Fruit fly (Drosophila melanogaster) whole organism, embryonic: ENCODE data around the gene Chchd3.

ENCODE experiments used
- Aef1 ChIP-seq: fragments of 200-800 bp; sonication (Bioruptor generic); IDR thresholded peaks from 3 replicates; pipeline ENCODE4 v1.3.6; 2022; ENCODE audit warnings: missing biosample characterization, missing genetic modification characterization
- B-H1 ChIP-seq: fragments of 200-800 bp; sonication (Bioruptor generic); IDR thresholded peaks from 3 replicates; pipeline ENCODE4 v1.3.6; 2022; ENCODE audit warnings: missing biosample characterization, missing genetic modification characterization
- C15 ChIP-seq: fragments of 200-800 bp; sonication (Bioruptor generic); IDR thresholded peaks from 3 replicates; pipeline ENCODE4 v1.3.6; 2022; ENCODE audit warnings: missing biosample characterization, missing genetic modification characterization
- CG11085 ChIP-seq: fragments of 200-800 bp; sonication (Bioruptor generic); IDR thresholded peaks from 2 replicates; pipeline ENCODE4 v1.3.6; 2022; ENCODE audit warnings: missing biosample characterization, missing genetic modification characterization
- CG14965 ChIP-seq: fragments of 200-800 bp; sonication (Bioruptor generic); optimal IDR thresholded peaks from 2 replicates; lab custom pipeline; 2016; ENCODE audit warnings: missing biosample characterization, missing genetic modification characterization, borderline replicate concordance
- CG1602 ChIP-seq: fragments of 200-800 bp; sonication (Bioruptor generic); optimal IDR thresholded peaks from 3 replicates; lab custom pipeline; 2016; ENCODE audit warnings: missing biosample characterization, missing genetic modification characterization
- CG17186 ChIP-seq: fragments of 200-800 bp; sonication (Bioruptor generic); optimal IDR thresholded peaks from 3 replicates; lab custom pipeline; 2017; ENCODE audit warnings: missing biosample characterization, missing genetic modification reagents, missing genetic modification characterization
- CG1792 ChIP-seq: fragments of 200-800 bp; sonication (Bioruptor generic); optimal IDR thresholded peaks from 2 replicates; lab custom pipeline; 2016; ENCODE audit warnings: missing biosample characterization, missing genetic modification characterization
- CG1832 ChIP-seq: fragments of 200-800 bp; sonication (Bioruptor generic); optimal IDR thresholded peaks from 2 replicates; lab custom pipeline; 2017; ENCODE audit warnings: missing biosample characterization, mild to moderate bottlenecking, missing genetic modification characterization, inconsistent platforms
- CG2678 ChIP-seq: fragments of 200-800 bp; sonication (Bioruptor generic); optimal IDR thresholded peaks from 3 replicates; lab custom pipeline; 2019; ENCODE audit warnings: missing biosample characterization, mild to moderate bottlenecking, missing genetic modification characterization, moderate library complexity
- CG30020 ChIP-seq: fragments of 200-800 bp; optimal IDR thresholded peaks from 2 replicates; lab custom pipeline; 2019; ENCODE audit warnings: missing biosample characterization, mild to moderate bottlenecking, missing genetic modification characterization, moderate library complexity
- CG32532 ChIP-seq: fragments of 200-800 bp; sonication (Bioruptor generic); IDR thresholded peaks from 2 replicates; pipeline ENCODE4 v1.3.6; 2022; ENCODE audit warnings: missing biosample characterization, missing genetic modification characterization
- CG32767 ChIP-seq: fragments of 200-800 bp; sonication (Bioruptor generic); IDR thresholded peaks from 2 replicates; pipeline ENCODE4 v1.3.6; 2022; ENCODE audit warnings: missing biosample characterization, missing genetic modification characterization
- CG34224 ChIP-seq: fragments of 200-800 bp; sonication (Bioruptor generic); IDR thresholded peaks from 3 replicates; pipeline ENCODE4 v1.3.6; 2022; ENCODE audit warnings: missing biosample characterization, missing genetic modification characterization; ENCODE audit not compliant: partially characterized antibody
- CG3838 ChIP-seq: fragments of 200-800 bp; sonication (Bioruptor generic); optimal IDR thresholded peaks from 3 replicates; lab custom pipeline; 2016; ENCODE audit warnings: missing biosample characterization, missing genetic modification characterization
- CG4282 ChIP-seq: fragments of 200-800 bp; sonication (Bioruptor generic); optimal IDR thresholded peaks from 2 replicates; lab custom pipeline; 2016; ENCODE audit warnings: missing biosample characterization, missing genetic modification characterization
- CG5953 ChIP-seq: fragments of 200-800 bp; sonication (Bioruptor generic); IDR thresholded peaks from 2 replicates; pipeline ENCODE4 v1.3.6; 2022; ENCODE audit warnings: missing biosample characterization, missing genetic modification characterization
- CG7271 ChIP-seq: fragments of 200-800 bp; sonication (Bioruptor generic); optimal IDR thresholded peaks from 2 replicates; lab custom pipeline; 2018; ENCODE audit warnings: missing biosample characterization, mild to moderate bottlenecking, missing genetic modification characterization, moderate library complexity
- CG8388 ChIP-seq: fragments of 200-800 bp; sonication (Bioruptor generic); optimal IDR thresholded peaks from 2 replicates; lab custom pipeline; 2019; ENCODE audit warnings: missing biosample characterization, mild to moderate bottlenecking, missing genetic modification characterization, moderate library complexity
- CG8944 ChIP-seq: fragments of 200-800 bp; sonication (Bioruptor generic); optimal IDR thresholded peaks from 3 replicates; lab custom pipeline; 2016; ENCODE audit warnings: missing biosample characterization, missing genetic modification characterization
- CG9437 ChIP-seq: fragments of 200-800 bp; sonication (Bioruptor generic); optimal IDR thresholded peaks from 2 replicates; lab custom pipeline; 2018; ENCODE audit warnings: missing biosample characterization, mild to moderate bottlenecking, missing genetic modification characterization
- CG9932 ChIP-seq: fragments of 200-800 bp; sonication (Bioruptor generic); IDR thresholded peaks from 2 replicates; pipeline ENCODE4 v1.3.6; 2022; ENCODE audit warnings: missing biosample characterization, missing genetic modification characterization
- CHES-1-like ChIP-seq: fragments of 200-800 bp; sonication (Bioruptor generic); optimal IDR thresholded peaks from 2 replicates; lab custom pipeline; 2016; ENCODE audit warnings: missing biosample characterization, missing genetic modification characterization
- D ChIP-seq, 2 experiments: fragments of 200-800 bp in 1 of 2; fragments of >200 bp in 1 of 2; sonication (Bioruptor generic) in 1 of 2; optimal IDR thresholded peaks; 2 replicates in 1 of 2; 3 replicates in 1 of 2; lab custom pipeline; 2017; ENCODE audit warnings: mild to moderate bottlenecking in 1 of 2, missing biosample characterization in 1 of 2, missing genetic modification characterization in 1 of 2, missing genetic modification reagents in 1 of 2
- E2f2 ChIP-seq: fragments of 200-800 bp; sonication (Bioruptor generic); IDR thresholded peaks from 2 replicates; pipeline ENCODE4 v1.3.6; 2022; ENCODE audit warnings: missing biosample characterization, missing genetic modification characterization
- Hand ChIP-seq: fragments of 200-800 bp; sonication (Bioruptor generic); optimal IDR thresholded peaks from 2 replicates; lab custom pipeline; 2017; ENCODE audit warnings: mild to moderate bottlenecking, missing biosample characterization, missing genetic modification reagents, missing genetic modification characterization
- Vsx1 ChIP-seq: fragments of 200-800 bp; sonication (Bioruptor generic); optimal IDR thresholded peaks from 2 replicates; lab custom pipeline; 2017; ENCODE audit warnings: missing biosample characterization, mild to moderate bottlenecking, missing genetic modification characterization, missing genetic modification reagents
- Xbp1 ChIP-seq: fragments of 200-800 bp; sonication (Bioruptor generic); optimal IDR thresholded peaks from 3 replicates; lab custom pipeline; 2016; ENCODE audit warnings: missing biosample characterization, mild to moderate bottlenecking, missing genetic modification characterization
- ac ChIP-seq: fragments of 200-800 bp; sonication (Bioruptor generic); optimal IDR thresholded peaks from 3 replicates; lab custom pipeline; 2017; ENCODE audit warnings: missing biosample characterization, mild to moderate bottlenecking, missing genetic modification characterization
- br ChIP-seq: fragments of >200 bp; optimal IDR thresholded peaks from 2 replicates; lab custom pipeline; 2017
- cad ChIP-seq: fragments of >200 bp; optimal IDR thresholded peaks from 2 replicates; lab custom pipeline; 2017; ENCODE audit warnings: missing biosample characterization, missing genetic modification characterization
- ci ChIP-seq: fragments of 200-800 bp; sonication (Bioruptor generic); IDR thresholded peaks from 3 replicates; pipeline ENCODE4 v1.3.6; 2022; ENCODE audit warnings: missing biosample characterization, missing genetic modification characterization
- crol ChIP-seq: fragments of 200-800 bp; sonication (Bioruptor generic); IDR thresholded peaks from 2 replicates; pipeline ENCODE4 v1.3.6; 2022; ENCODE audit warnings: missing biosample characterization, missing genetic modification characterization
- cwo ChIP-seq: fragments of 200-800 bp; sonication (Bioruptor generic); optimal IDR thresholded peaks from 3 replicates; lab custom pipeline; 2017; ENCODE audit warnings: missing biosample characterization, missing genetic modification characterization, mild to moderate bottlenecking, moderate library complexity, missing genetic modification reagents
- dpn ChIP-seq, 2 experiments: fragments of 200-800 bp; sonication (Bioruptor generic); optimal IDR thresholded peaks; 3 replicates each; lab custom pipeline; 2016; ENCODE audit warnings: missing biosample characterization in 2 of 2, missing genetic modification characterization in 2 of 2
- gfzf ChIP-seq: fragments of 200-800 bp; sonication (Bioruptor generic); optimal IDR thresholded peaks from 2 replicates; lab custom pipeline; 2016; ENCODE audit warnings: missing biosample characterization, mild to moderate bottlenecking, missing genetic modification characterization, moderate library complexity
- gsb ChIP-seq: fragments of 200-800 bp; sonication (Bioruptor generic); IDR thresholded peaks from 2 replicates; pipeline ENCODE4 v1.3.6; 2022; ENCODE audit warnings: missing biosample characterization, missing genetic modification characterization
- gsb-n ChIP-seq: fragments of 200-800 bp; sonication (Bioruptor generic); optimal IDR thresholded peaks from 3 replicates; lab custom pipeline; 2018; ENCODE audit warnings: missing biosample characterization, mild to moderate bottlenecking, missing genetic modification characterization
- ham ChIP-seq: fragments of 200-800 bp; sonication (Bioruptor generic); IDR thresholded peaks from 2 replicates; pipeline ENCODE4 v1.3.6; 2022; ENCODE audit warnings: missing biosample characterization, missing genetic modification characterization
- pfk ChIP-seq: fragments of 200-800 bp; sonication (Bioruptor generic); optimal IDR thresholded peaks from 2 replicates; lab custom pipeline; 2018; ENCODE audit warnings: missing biosample characterization, mild to moderate bottlenecking, missing genetic modification characterization, moderate library complexity
- ranshi ChIP-seq: fragments of 200-800 bp; sonication (Bioruptor generic); IDR thresholded peaks from 2 replicates; pipeline ENCODE4 v1.3.6; 2022; ENCODE audit warnings: missing biosample characterization, missing genetic modification characterization
- seq ChIP-seq: fragments of 200-800 bp; sonication (Bioruptor generic); IDR thresholded peaks from 2 replicates; pipeline ENCODE4 v1.3.6; 2022; ENCODE audit warnings: missing biosample characterization, missing genetic modification characterization
- sna ChIP-seq: fragments of 200-800 bp; sonication (Bioruptor generic); IDR thresholded peaks from 2 replicates; pipeline ENCODE4 v1.3.6; 2022; ENCODE audit warnings: missing biosample characterization, missing genetic modification characterization; ENCODE audit not compliant: partially characterized antibody
- so ChIP-seq: fragments of 200-800 bp; sonication (Bioruptor generic); IDR thresholded peaks from 3 replicates; pipeline ENCODE4 v1.3.6; 2022; ENCODE audit warnings: missing biosample characterization, missing genetic modification characterization
- tap ChIP-seq: fragments of 200-800 bp; optimal IDR thresholded peaks from 3 replicates; lab custom pipeline; 2019; ENCODE audit warnings: missing biosample characterization, mild to moderate bottlenecking, missing genetic modification characterization, moderate library complexity
- tup ChIP-seq: fragments of 200-800 bp; sonication (Bioruptor generic); optimal IDR thresholded peaks from 2 replicates; lab custom pipeline; 2016; ENCODE audit warnings: missing biosample characterization, mild to moderate bottlenecking, missing genetic modification characterization, moderate library complexity
- unc-4 ChIP-seq: fragments of 200-800 bp; sonication (Bioruptor generic); IDR thresholded peaks from 2 replicates; pipeline ENCODE4 v1.3.6; 2022; ENCODE audit warnings: missing biosample characterization, missing genetic modification characterization; ENCODE audit not compliant: partially characterized antibody
- wor ChIP-seq: fragments of 200-800 bp; sonication (Bioruptor generic); IDR thresholded peaks from 2 replicates; pipeline ENCODE4 v1.3.6; 2022; ENCODE audit warnings: missing biosample characterization, missing genetic modification characterization

Gene Chchd3

DNA sequence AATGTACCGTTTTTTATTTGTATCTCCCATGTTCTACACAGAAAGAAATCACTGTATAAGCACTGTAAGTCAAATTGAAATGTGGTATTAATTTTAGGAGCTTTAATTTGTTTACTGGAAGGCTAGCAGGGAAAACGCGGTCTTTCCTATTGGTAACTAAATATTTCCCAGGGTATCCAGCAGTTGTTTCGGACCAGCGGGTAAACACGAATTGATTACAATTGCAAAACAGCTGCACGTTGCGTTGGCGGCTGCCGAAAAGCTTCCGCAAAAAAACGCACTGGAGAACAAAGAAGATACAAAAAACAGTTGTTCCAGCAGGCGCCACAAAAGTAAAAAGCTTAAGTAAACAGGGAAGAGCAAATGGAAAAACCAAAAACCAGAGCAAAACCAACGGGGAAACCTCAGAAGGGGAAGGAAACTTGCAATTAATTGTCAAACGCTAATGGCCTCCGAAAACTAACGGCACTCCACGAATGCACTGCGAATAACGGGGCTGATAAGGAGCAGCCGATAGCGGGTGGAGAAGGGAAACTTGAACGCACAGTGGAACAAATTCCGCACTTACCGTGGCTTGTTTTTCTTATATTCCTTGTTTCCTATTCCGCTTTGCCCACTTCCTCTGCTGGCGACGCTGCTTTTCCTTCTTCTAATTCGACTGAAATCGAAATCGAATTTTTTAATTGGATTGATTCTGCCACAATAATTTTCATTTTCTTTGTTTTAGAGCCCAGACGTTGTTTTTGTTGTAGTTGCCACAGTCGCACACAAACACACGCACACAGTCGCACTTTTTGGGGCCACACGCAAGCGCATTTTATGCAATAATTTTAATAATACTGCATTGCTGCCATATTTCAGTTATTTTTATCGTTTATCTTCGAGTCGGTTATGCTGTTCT lies 6.3 kb upstream of the Chchd3 start (continued):
- TF ChIP-seq CG9437 (GFP tag; lab: Kevin White, UChicago) (no peak), CG1832 (no peak), CG17186 (no peak), br (lab: Kevin White, UChicago) (no peak), Hand (GFP tag; lab: Kevin White, UChicago) (no peak), gsb-n (tag; lab: Kevin White, UChicago) (peak; percentile 34), ranshi (GFP tag; lab: Robert Waterston, UW) (0 out of 2 replicates have a peak, but pooled peaks have one; percentile 32), CG3838 (no peak), tup (GFP tag; lab: Kevin White, UChicago) (peak; percentile 40), E2f2 (GFP tag; lab: Robert Waterston, UW) (no peak), CG5953 (GFP tag; lab: Robert Waterston, UW) (0 out of 2 replicates have a peak, but pooled peaks have one; percentile 32), CG2678 (tag; lab: Kevin White, UChicago) (peak; percentile 40), CG7271 (tag; lab: Kevin White, UChicago) (no peak), C15 (GFP tag; lab: Robert Waterston, UW) (no peak), gfzf (GFP tag; lab: Kevin White, UChicago) (no peak), dpn (GFP tag; optimal IDR thresholded peaks at IDR 0.05; lab: Kevin White, UChicago) (peak in 1 of 2 experiments; percentile 50), wor (GFP tag; lab: Robert Waterston, UW) (peak; percentile 22; the same call in 1 of the 2 replicates), CG32767 (GFP tag; lab: Robert Waterston, UW) (peak; percentile 31; the same call in 1 of the 2 replicates), CG8388 (GFP tag; lab: Kevin White, UChicago) (peak; percentile 44), cwo (no peak), CG1792 (GFP tag; lab: Kevin White, UChicago) (no peak), CG8944 (GFP tag; lab: Kevin White, UChicago) (peak; percentile 31), CG34224 (GFP tag; lab: Robert Waterston, UW) (no peak), D (optimal IDR thresholded peaks at IDR 0.05; lab: Kevin White, UChicago) (no peak), D (GFP tag; optimal IDR thresholded peaks at IDR 0.05; lab: Kevin White, UChicago) (no peak), Vsx1 (GFP tag; lab: Kevin White, UChicago) (no peak), gsb (no peak), pfk (no peak), CG11085 (GFP tag; lab: Robert Waterston, UW) (no peak), Xbp1 (peak; percentile 38), CG30020 (tag; lab: Kevin White, UChicago) (no peak), CHES-1-like (GFP tag; lab: Kevin White, UChicago) (no peak), B-H1 (peak; percentile 13; the same call in 1 of the 3 replicates), Aef1 (GFP tag; lab: Robert Waterston, UW) (peak; percentile 57; the same call in 2 of the 3 replicates), cad (GFP tag; lab: Kevin White, UChicago) (no peak), ham (GFP tag; lab: Robert Waterston, UW) (no peak), CG4282 (GFP tag; lab: Kevin White, UChicago) (peak; percentile 74), crol (peak; percentile 61), CG32532 (GFP tag; lab: Robert Waterston, UW) (peak; percentile 43), seq (GFP tag; lab: Robert Waterston, UW) (no peak), ci (GFP tag; lab: Robert Waterston, UW) (peak; percentile 76), CG14965 (no peak), CG1602 (peak; percentile 15), sna (no peak), tap (tag; lab: Kevin White, UChicago) (no peak), CG9932 (peak; percentile 54), so (GFP tag; lab: Robert Waterston, UW) (peak; percentile 38; the same call in 1 of the 3 replicates), ac (GFP tag; lab: Kevin White, UChicago) (no peak), unc-4 (GFP tag; lab: Robert Waterston, UW) (no peak)
